Fruit fly (Drosophila melanogaster): ENCODE measurements around the gene CG31787.

- no peak for TF ChIP-seq psq (optimal IDR thresholded peaks at IDR 0.05)
- no peak for TF ChIP-seq usp (GFP tag; optimal IDR thresholded peaks at IDR 0.05)
- TF ChIP-seq Dll (optimal IDR thresholded peaks at IDR 0.05) = no peak
- no peak for TF ChIP-seq EcR (GFP tag; optimal IDR thresholded peaks at IDR 0.05)
- TF ChIP-seq pan (optimal IDR thresholded peaks at IDR 0.05) = no peak
Measured at dm6 chr2L:18311564-18312279, 26.2 kb upstream of the CG31787 start.
